Fruit fly (Drosophila melanogaster) S2 (cell line): ENCODE measurements around the gene Nedd4.

ENCODE experiments used
- CG8478 ChIP-seq: fragments of >200 bp; optimal IDR thresholded peaks from 2 replicates; lab custom pipeline; 2018
- CTCF ChIP-seq, 2 experiments: fragments of >200 bp; optimal IDR thresholded peaks; 2 replicates each; lab custom pipeline; 2018

- TF ChIP-seq CG8478 (lab: Kevin White, UChicago) (no peak), CTCF (optimal IDR thresholded peaks at IDR 0.05; lab: Kevin White, UChicago) (no peak)
Measured at dm6 chr3L:17534396-17534795, 4.5 kb downstream of the Nedd4 start.
